Worm (Caenorhabditis elegans) whole organism, L3 larva: ENCODE measurements around the gene ZC262.2.
A peak's percentile ranks its signal among the peaks of the same experiment; 100 is the strongest.
"Not testable (repeated sequence)": the region's sequence is repeated elsewhere in the genome, so short reads cannot be mapped to it uniquely, and the experiment has no call there.

ENCODE experiments used
- R02D3.7 ChIP-seq: fragments of 150-350 bp; optimal IDR thresholded peaks from 2 replicates; lab custom pipeline; 2014; ENCODE audit warnings: missing biosample characterization, missing genetic modification characterization
- aly-2 ChIP-seq: fragments of 150-350 bp; optimal IDR thresholded peaks from 2 replicates; lab custom pipeline; 2014; ENCODE audit warnings: missing biosample characterization, missing genetic modification characterization
- ceh-16 ChIP-seq: sonication (generic microtip); optimal IDR thresholded peaks from 2 replicates; lab custom pipeline; 2017; ENCODE audit warnings: missing biosample characterization, missing genetic modification characterization
- ceh-28 ChIP-seq: fragments of 150-350 bp; optimal IDR thresholded peaks from 2 replicates; lab custom pipeline; 2014; ENCODE audit warnings: missing biosample characterization, missing genetic modification reagents, missing genetic modification characterization
- ceh-82 ChIP-seq: fragments of 150-350 bp; optimal IDR thresholded peaks from 2 replicates; lab custom pipeline; 2014; ENCODE audit warnings: missing biosample characterization, missing genetic modification characterization
- daf-12 ChIP-seq: fragments of 150-350 bp; optimal IDR thresholded peaks from 2 replicates; lab custom pipeline; 2014; ENCODE audit warnings: missing biosample characterization, missing genetic modification reagents, missing genetic modification characterization
- elt-2 ChIP-seq: sonication (generic microtip); optimal IDR thresholded peaks from 2 replicates; lab custom pipeline; 2016; ENCODE audit warnings: missing genetic modification reagents, mild to moderate bottlenecking, missing genetic modification characterization, missing compliant biosample characterization
- fkh-10 ChIP-seq: sonication (generic microtip); optimal IDR thresholded peaks from 2 replicates; lab custom pipeline; 2017; ENCODE audit warnings: missing biosample characterization, missing genetic modification reagents, missing genetic modification characterization
- fkh-2 ChIP-seq: fragments of 150-350 bp; optimal IDR thresholded peaks from 2 replicates; lab custom pipeline; 2014; ENCODE audit warnings: missing biosample characterization, missing genetic modification reagents, missing genetic modification characterization
- fos-1 ChIP-seq: fragments of 150-350 bp; optimal IDR thresholded peaks from 2 replicates; lab custom pipeline; 2014; ENCODE audit warnings: missing biosample characterization, missing genetic modification characterization
- jun-1 ChIP-seq: fragments of 150-350 bp; optimal IDR thresholded peaks from 2 replicates; lab custom pipeline; 2014; ENCODE audit warnings: missing biosample characterization, missing genetic modification reagents, missing genetic modification characterization
- lin-15B ChIP-seq: fragments of 150-350 bp; optimal IDR thresholded peaks from 2 replicates; lab custom pipeline; 2014; ENCODE audit warnings: missing biosample characterization, missing genetic modification characterization
- lin-39 ChIP-seq: fragments of 150-350 bp; optimal IDR thresholded peaks from 2 replicates; lab custom pipeline; 2018; ENCODE audit warnings: missing biosample characterization, missing genetic modification reagents, missing genetic modification characterization
- nfya-1 ChIP-seq: sonication (generic microtip); optimal IDR thresholded peaks from 2 replicates; lab custom pipeline; 2017; ENCODE audit warnings: missing genetic modification characterization, mild to moderate bottlenecking, missing compliant biosample characterization, antibody characterized with exemption, moderate library complexity; ENCODE audit not compliant: insufficient read depth
- nhr-11 ChIP-seq: fragments of 150-350 bp; optimal IDR thresholded peaks from 2 replicates; lab custom pipeline; 2014; ENCODE audit warnings: missing biosample characterization, missing genetic modification characterization
- nhr-237 ChIP-seq: fragments of 150-350 bp; optimal IDR thresholded peaks from 2 replicates; lab custom pipeline; 2014; ENCODE audit warnings: missing biosample characterization, missing genetic modification characterization
- nhr-67 ChIP-seq: fragments of 150-350 bp; optimal IDR thresholded peaks from 2 replicates; lab custom pipeline; 2014; ENCODE audit warnings: missing biosample characterization, missing genetic modification characterization
- nhr-76 ChIP-seq: fragments of 150-350 bp; sonication (generic microtip); optimal IDR thresholded peaks from 5 replicates; lab custom pipeline; 2014; ENCODE audit warnings: missing biosample characterization, missing genetic modification characterization
- pha-4 ChIP-seq: fragments of 150-350 bp; optimal IDR thresholded peaks from 2 replicates; lab custom pipeline; 2014; ENCODE audit warnings: missing biosample characterization, missing genetic modification reagents, missing genetic modification characterization
- pqm-1 ChIP-seq: fragments of 150-350 bp; optimal IDR thresholded peaks from 2 replicates; lab custom pipeline; 2017; ENCODE audit warnings: missing biosample characterization, missing genetic modification characterization, inconsistent platforms
- skn-1 ChIP-seq: fragments of 150-350 bp; optimal IDR thresholded peaks from 2 replicates; lab custom pipeline; 2014; ENCODE audit warnings: missing biosample characterization, missing genetic modification characterization
- unc-39 ChIP-seq: sonication (generic microtip); optimal IDR thresholded peaks from 4 replicates; lab custom pipeline; 2017; ENCODE audit warnings: missing biosample characterization, missing genetic modification characterization
- zag-1 ChIP-seq: fragments of 150-350 bp; optimal IDR thresholded peaks from 2 replicates; lab custom pipeline; 2014; ENCODE audit warnings: missing biosample characterization, missing genetic modification characterization

Gene ZC262.2

ce11 chrIII:8321225-8321624 lies 10.6 kb upstream of the ZC262.2 start:
- no peak for TF ChIP-seq ceh-82 (tag; lab: Kevin White, UChicago)
- TF ChIP-seq nfya-1 = peak; percentile 3
- TF ChIP-seq fkh-2 = no peak
- no peak for TF ChIP-seq fos-1
- TF ChIP-seq nhr-237 (tag; lab: Kevin White, UChicago) = no peak
- no peak for TF ChIP-seq aly-2 (tag; lab: Kevin White, UChicago)

ce11 chrIII:8322645-8323213 lies 9.1 kb upstream of the ZC262.2 start, which contains the start of gene F10E9.1:
Gene F10E9.1, plus strand, starts transcription at chrIII:8323163.
- TF ChIP-seq nhr-11 (tag; lab: Kevin White, UChicago) = peak; percentile 62
- TF ChIP-seq daf-12 (tag; lab: Kevin White, UChicago) = no peak

- TF ChIP-seq pha-4 (tag; lab: Kevin White, UChicago) (peak; percentile 5), unc-39 (no peak), nfya-1 (no peak), fos-1 (no peak), elt-2 (tag; lab: Kevin White, UChicago) (peak; percentile 74), pqm-1 (tag; lab: Kevin White, UChicago) (peak; percentile 43), skn-1 (no peak), nhr-67 (tag; lab: Kevin White, UChicago) (no peak)
- TF ChIP-seq, all 47 proteins: peak for 3
These were observed 7.5 kb upstream of the ZC262.2 start, which contains the start of gene F10E9.12 for ce11 chrIII:8324412-8324811. Gene F10E9.12, plus strand, starts transcription at chrIII:8324542.

- TF ChIP-seq aly-2 (tag; lab: Kevin White, UChicago) (no peak), pqm-1 (tag; lab: Kevin White, UChicago) (peak; percentile 70), ceh-28 (tag; lab: Kevin White, UChicago) (peak; percentile 24), elt-2 (tag; lab: Kevin White, UChicago) (peak; percentile 91), nhr-237 (tag; lab: Kevin White, UChicago) (no peak), jun-1 (tag; lab: Kevin White, UChicago) (peak; percentile 38), pha-4 (tag; lab: Kevin White, UChicago) (peak; percentile 49)
These were observed 6.0 kb upstream of the ZC262.2 start, which contains the start of gene ZC262.13 for ce11 chrIII:8325574-8326513. Gene ZC262.13, plus strand, starts transcription at chrIII:8326214.

DNA sequence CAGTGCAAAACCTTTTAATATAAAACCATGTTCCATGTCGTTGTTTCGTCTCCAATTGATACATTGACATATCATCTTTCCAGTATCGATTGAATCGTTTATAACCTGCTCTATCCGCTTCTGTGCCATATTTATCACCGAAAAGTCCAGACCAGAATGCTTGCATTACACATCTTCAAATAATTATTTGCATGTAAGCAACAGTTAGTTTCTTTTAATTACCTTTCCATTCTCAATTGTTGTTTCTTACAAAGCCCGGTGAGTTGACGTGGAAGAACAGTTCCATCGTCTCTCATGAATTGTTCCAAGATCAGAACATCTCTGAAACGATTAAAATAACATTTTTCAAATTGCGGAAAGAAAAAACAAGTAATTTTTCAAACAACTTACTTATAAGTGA lies 651 bp upstream of the ZC262.2 start, which contains the start of gene iglr-2:
Gene iglr-2, minus strand, starts transcription at position 101 of the 400 bp plus-strand sequence.
- TF ChIP-seq jun-1 (tag; lab: Kevin White, UChicago) = no peak
- TF ChIP-seq lin-39 (tag; lab: Kevin White, UChicago) = no peak
- TF ChIP-seq R02D3.7 (tag; lab: Kevin White, UChicago) = no peak
- no peak for TF ChIP-seq fkh-10 (GFP tag; lab: Kevin White, UChicago)

ce11 chrIII:8334432-8334831 lies 2.6 kb downstream of the ZC262.2 start, which contains the start of gene ZC262.4:
Gene ZC262.4, minus strand, starts transcription at chrIII:8334532.
- TF ChIP-seq ceh-82 (tag; lab: Kevin White, UChicago) (no peak), nhr-76 (tag; lab: Kevin White, UChicago) (no peak)

ce11 chrIII:8339372-8339771 lies 7.5 kb downstream of the ZC262.2 start, which contains the start of gene clc-28:
Gene clc-28, minus strand, starts transcription at chrIII:8339472.
- not testable (repeated sequence) for TF ChIP-seq zag-1, aly-2, ceh-16 (tag; lab: Kevin White, UChicago)

- TF ChIP-seq lin-15B, daf-12, pqm-1 (tag; lab: Kevin White, UChicago): not testable (repeated sequence)
These were observed 12.4 kb downstream of the ZC262.2 start, which contains the start of gene ZC262.7 for ce11 chrIII:8344283-8344682. Gene ZC262.7, minus strand, starts transcription at chrIII:8344336.
